Worm (Caenorhabditis elegans) whole organism, L4 larva: Measurements from ENCODE around the gene F36D4.6.

Source experiments
- F49E8.2 ChIP-seq: sonication (generic microtip); optimal IDR thresholded peaks from 2 replicates; lab custom pipeline; 2016; ENCODE audit warnings: missing compliant biosample characterization, mild to moderate bottlenecking, missing genetic modification characterization, borderline replicate concordance
- ama-1 ChIP-seq: fragments of 150-350 bp; optimal IDR thresholded peaks from 2 replicates; lab custom pipeline; 2014; ENCODE audit warnings: inconsistent platforms, mixed read lengths
- ceh-20 ChIP-seq: fragments of 200-800 bp; sonication (Bioruptor generic); IDR thresholded peaks from 2 replicates; pipeline ENCODE4 v1.3.6; 2022; ENCODE audit warnings: missing genetic modification reagents, missing genetic modification characterization, missing compliant biosample characterization
- dmd-8 ChIP-seq: fragments of 200-800 bp; sonication (Bioruptor generic); IDR thresholded peaks from 2 replicates; pipeline ENCODE4 v1.3.6; 2022; ENCODE audit warnings: missing genetic modification characterization, missing compliant biosample characterization
- duxl-1 ChIP-seq: sonication (generic microtip); optimal IDR thresholded peaks from 2 replicates; lab custom pipeline; 2016; ENCODE audit warnings: mild to moderate bottlenecking, missing genetic modification characterization, moderate library complexity, missing compliant biosample characterization; ENCODE audit not compliant: poor library complexity
- nhr-10 ChIP-seq: fragments of 150-350 bp; optimal IDR thresholded peaks from 2 replicates; lab custom pipeline; 2014; ENCODE audit warnings: missing biosample characterization, missing genetic modification characterization
- nhr-76 ChIP-seq: fragments of 150-350 bp; optimal IDR thresholded peaks from 2 replicates; lab custom pipeline; 2014; ENCODE audit warnings: missing biosample characterization, missing genetic modification characterization
- pqm-1 ChIP-seq: sonication (generic microtip); optimal IDR thresholded peaks from 2 replicates; lab custom pipeline; 2017; ENCODE audit warnings: missing biosample characterization, missing genetic modification characterization
- snpc-1.2 ChIP-seq: fragments of 200-800 bp; sonication (Bioruptor generic); IDR thresholded peaks from 2 replicates; pipeline ENCODE4 v1.3.6; 2022; ENCODE audit warnings: missing genetic modification reagents, missing genetic modification characterization, missing compliant biosample characterization
- spr-3 ChIP-seq: fragments of 200-800 bp; sonication (Bioruptor generic); optimal IDR thresholded peaks from 2 replicates; lab custom pipeline; 2018; ENCODE audit warnings: mild to moderate bottlenecking, missing genetic modification characterization, missing compliant biosample characterization
- unc-130 ChIP-seq: sonication (generic microtip); optimal IDR thresholded peaks from 2 replicates; lab custom pipeline; 2016; ENCODE audit warnings: missing genetic modification reagents, missing genetic modification characterization, missing compliant biosample characterization
- unc-62 ChIP-seq, 3 experiments: fragments of 150-350 bp in 1 of 3; sonication (generic microtip); optimal IDR thresholded peaks in 2 of 3; peaks in 1 of 3; 1 replicate in 1 of 3; 2 replicates in 2 of 3; lab custom pipeline; 2014 to 2017; ENCODE audit warnings: missing biosample characterization in 3 of 3, missing genetic modification characterization in 3 of 3, missing genetic modification reagents in 3 of 3, missing genotype in 1 of 3

ce11 chrV:9451485-9451884 is 24.5 kb upstream of the F36D4.6 start:
- TF ChIP-seq nhr-76 (tag; lab: Kevin White, UChicago) (no peak), unc-130 (no peak), dmd-8 (no peak), unc-62 (GFP tag; optimal IDR thresholded peaks at IDR 0.05 in 1 of 2; lab: Kevin White, UChicago) (no peak), unc-62 (tag; optimal IDR thresholded peaks at IDR 0.05; lab: Kevin White, UChicago) (no peak), pqm-1 (tag; lab: Kevin White, UChicago) (no peak), spr-3 (GFP tag; lab: Kevin White, UChicago) (no peak), ama-1 (lab: Kevin White, UChicago) (no peak), snpc-1.2 (GFP tag; lab: Robert Waterston, UW) (no peak), ceh-20 (GFP tag; lab: Robert Waterston, UW) (no peak), nhr-10 (tag; lab: Kevin White, UChicago) (no peak), F49E8.2 (tag; lab: Kevin White, UChicago) (no peak), duxl-1 (tag; lab: Kevin White, UChicago) (no peak)
